Fruit fly (Drosophila melanogaster) whole organism, embryonic: ENCODE measurements around the gene CG15570.

Source experiments
- Bteb2 ChIP-seq: fragments of 200-800 bp; sonication (Bioruptor generic); optimal IDR thresholded peaks from 2 replicates; lab custom pipeline; 2016; ENCODE audit warnings: missing biosample characterization, missing genetic modification characterization
- C15 ChIP-seq: fragments of 200-800 bp; sonication (Bioruptor generic); IDR thresholded peaks from 3 replicates; pipeline ENCODE4 v1.3.6; 2022; ENCODE audit warnings: missing biosample characterization, missing genetic modification characterization
- CG10565 ChIP-seq: fragments of 200-800 bp; sonication (Bioruptor generic); optimal IDR thresholded peaks from 3 replicates; lab custom pipeline; 2016; ENCODE audit warnings: missing biosample characterization, mild to moderate bottlenecking, missing genetic modification characterization
- CG12219 ChIP-seq: fragments of 200-800 bp; sonication (Bioruptor generic); optimal IDR thresholded peaks from 3 replicates; lab custom pipeline; 2018; ENCODE audit warnings: missing biosample characterization, mild to moderate bottlenecking, missing genetic modification characterization
- CG13424 ChIP-seq: fragments of 200-800 bp; sonication (Bioruptor generic); optimal IDR thresholded peaks from 2 replicates; lab custom pipeline; 2019; ENCODE audit warnings: missing biosample characterization, mild to moderate bottlenecking, missing genetic modification characterization, moderate library complexity
- CG1529 ChIP-seq: fragments of 200-800 bp; sonication (Bioruptor generic); optimal IDR thresholded peaks from 3 replicates; lab custom pipeline; 2018; ENCODE audit warnings: missing biosample characterization, missing genetic modification characterization
- CG17361 ChIP-seq: fragments of 200-800 bp; sonication (Bioruptor generic); IDR thresholded peaks from 3 replicates; pipeline ENCODE4 v1.3.6; 2022; ENCODE audit warnings: missing biosample characterization, missing genetic modification characterization
- CG17612 ChIP-seq: fragments of 200-800 bp; sonication (Bioruptor generic); IDR thresholded peaks from 2 replicates; pipeline ENCODE4 v1.3.6; 2022; ENCODE audit warnings: missing biosample characterization, missing genetic modification characterization
- CG17912 ChIP-seq: fragments of 200-800 bp; sonication (Bioruptor generic); optimal IDR thresholded peaks from 2 replicates; lab custom pipeline; 2018; ENCODE audit warnings: missing biosample characterization, mild to moderate bottlenecking, missing genetic modification characterization
- CG1792 ChIP-seq: fragments of 200-800 bp; sonication (Bioruptor generic); optimal IDR thresholded peaks from 2 replicates; lab custom pipeline; 2016; ENCODE audit warnings: missing biosample characterization, missing genetic modification characterization
- CG18764 ChIP-seq: fragments of 200-800 bp; sonication (Bioruptor generic); optimal IDR thresholded peaks from 3 replicates; lab custom pipeline; 2016; ENCODE audit warnings: missing biosample characterization, missing genetic modification characterization
- CG2120 ChIP-seq: fragments of 200-800 bp; sonication (Bioruptor generic); optimal IDR thresholded peaks from 3 replicates; lab custom pipeline; 2016; ENCODE audit warnings: missing biosample characterization, missing genetic modification characterization
- CG3281 ChIP-seq: fragments of 200-800 bp; sonication (Bioruptor generic); optimal IDR thresholded peaks from 3 replicates; lab custom pipeline; 2017; ENCODE audit warnings: missing biosample characterization, mild to moderate bottlenecking, missing genetic modification characterization
- CG3995 ChIP-seq: fragments of 200-800 bp; sonication (Bioruptor generic); optimal IDR thresholded peaks from 3 replicates; lab custom pipeline; 2016; ENCODE audit warnings: missing biosample characterization, missing genetic modification characterization
- CG42726 ChIP-seq: fragments of 200-800 bp; sonication (Bioruptor generic); IDR thresholded peaks from 2 replicates; pipeline ENCODE4 v1.3.6; 2022; ENCODE audit warnings: missing biosample characterization, missing genetic modification characterization; ENCODE audit not compliant: partially characterized antibody
- CG4820 ChIP-seq: fragments of 200-800 bp; sonication (Bioruptor generic); optimal IDR thresholded peaks from 3 replicates; lab custom pipeline; 2016; ENCODE audit warnings: missing biosample characterization, missing genetic modification characterization
- CG5245 ChIP-seq: fragments of 200-800 bp; sonication (Bioruptor generic); optimal IDR thresholded peaks from 3 replicates; lab custom pipeline; 2016; ENCODE audit warnings: missing biosample characterization, missing genetic modification characterization
- CG8944 ChIP-seq: fragments of 200-800 bp; sonication (Bioruptor generic); optimal IDR thresholded peaks from 3 replicates; lab custom pipeline; 2016; ENCODE audit warnings: missing biosample characterization, missing genetic modification characterization
- Chrac-16 ChIP-seq: fragments of 200-800 bp; sonication (Bioruptor generic); optimal IDR thresholded peaks from 3 replicates; lab custom pipeline; 2016; ENCODE audit warnings: missing biosample characterization, missing genetic modification characterization
- CkIIα-i1 ChIP-seq: fragments of 200-800 bp; sonication (Bioruptor generic); IDR thresholded peaks from 2 replicates; pipeline ENCODE4 v1.3.6; 2022; ENCODE audit warnings: missing biosample characterization, missing genetic modification characterization
- D19B ChIP-seq: fragments of 200-800 bp; sonication (Bioruptor generic); optimal IDR thresholded peaks from 2 replicates; lab custom pipeline; 2017; ENCODE audit warnings: missing biosample characterization, mild to moderate bottlenecking, missing genetic modification characterization
- Fer2 ChIP-seq: fragments of 200-800 bp; sonication (Bioruptor generic); optimal IDR thresholded peaks from 2 replicates; lab custom pipeline; 2018; ENCODE audit warnings: missing biosample characterization, mild to moderate bottlenecking, missing genetic modification characterization, moderate library complexity
- GATAe ChIP-seq: fragments of 200-800 bp; sonication (Bioruptor generic); conservative IDR thresholded peaks from 2 replicates; pipeline ENCODE4 v1.3.6; 2022; ENCODE audit warnings: missing biosample characterization, missing genetic modification characterization
- HLH4C ChIP-seq: fragments of 200-800 bp; sonication (Bioruptor generic); IDR thresholded peaks from 3 replicates; pipeline ENCODE4 v1.3.6; 2022; ENCODE audit warnings: missing biosample characterization, missing genetic modification characterization; ENCODE audit not compliant: partially characterized antibody
- NK7.1 ChIP-seq: fragments of 200-800 bp; sonication (Bioruptor generic); optimal IDR thresholded peaks from 3 replicates; lab custom pipeline; 2016; ENCODE audit warnings: missing biosample characterization, missing genetic modification characterization
- Nf-YB ChIP-seq: fragments of 200-800 bp; sonication (Bioruptor generic); optimal IDR thresholded peaks from 3 replicates; lab custom pipeline; 2019; ENCODE audit warnings: missing biosample characterization, mild to moderate bottlenecking, missing genetic modification characterization, moderate library complexity
- Side ChIP-seq: fragments of 200-800 bp; sonication (Bioruptor generic); optimal IDR thresholded peaks from 2 replicates; lab custom pipeline; 2016; ENCODE audit warnings: missing biosample characterization, missing genetic modification characterization
- Six4 ChIP-seq: fragments of 200-800 bp; sonication (Bioruptor generic); optimal IDR thresholded peaks from 2 replicates; lab custom pipeline; 2016; ENCODE audit warnings: missing biosample characterization, missing genetic modification characterization
- Taf1 ChIP-seq: fragments of 200-800 bp; sonication (Bioruptor generic); IDR thresholded peaks from 2 replicates; pipeline ENCODE4 v1.3.6; 2022; ENCODE audit warnings: missing biosample characterization, missing genetic modification characterization
- Usf ChIP-seq: fragments of 200-800 bp; sonication (Bioruptor generic); optimal IDR thresholded peaks from 2 replicates; lab custom pipeline; 2017; ENCODE audit warnings: missing genotype, missing biosample characterization, missing genetic modification characterization
- amos ChIP-seq: fragments of 200-800 bp; sonication (Bioruptor generic); IDR thresholded peaks from 2 replicates; pipeline ENCODE4 v1.3.6; 2022; ENCODE audit warnings: missing biosample characterization, missing genetic modification characterization; ENCODE audit not compliant: partially characterized antibody
- ap ChIP-seq: fragments of 200-800 bp; sonication (Bioruptor generic); IDR thresholded peaks from 2 replicates; pipeline ENCODE4 v1.3.6; 2022; ENCODE audit warnings: missing biosample characterization, missing genetic modification characterization
- bab2 ChIP-seq: fragments of 200-800 bp; sonication (Bioruptor generic); optimal IDR thresholded peaks from 2 replicates; lab custom pipeline; 2016; ENCODE audit warnings: missing biosample characterization, missing genetic modification characterization
- btn ChIP-seq: fragments of 200-800 bp; sonication (Bioruptor generic); optimal IDR thresholded peaks from 2 replicates; lab custom pipeline; 2016; ENCODE audit warnings: missing biosample characterization, missing genetic modification characterization
- cas ChIP-seq: fragments of 200-800 bp; sonication (Bioruptor generic); IDR thresholded peaks from 2 replicates; pipeline ENCODE4 v1.3.6; 2022; ENCODE audit warnings: missing biosample characterization, missing genetic modification characterization
- corto ChIP-seq: fragments of 200-800 bp; sonication (Bioruptor generic); optimal IDR thresholded peaks from 2 replicates; lab custom pipeline; 2016; ENCODE audit warnings: missing biosample characterization, mild to moderate bottlenecking, missing genetic modification characterization, moderate library complexity
- dm ChIP-seq: fragments of 200-800 bp; sonication (Bioruptor generic); optimal IDR thresholded peaks from 3 replicates; lab custom pipeline; 2016; ENCODE audit warnings: missing biosample characterization, missing genetic modification characterization
- dysf ChIP-seq: fragments of 200-800 bp; sonication (Bioruptor generic); IDR thresholded peaks from 3 replicates; pipeline ENCODE4 v1.3.6; 2022; ENCODE audit warnings: missing biosample characterization, missing genetic modification characterization
- eve ChIP-seq, 2 experiments: fragments of >200 bp; optimal IDR thresholded peaks; 2 replicates each; lab custom pipeline; 2017; ENCODE audit warnings: missing biosample characterization in 2 of 2, missing genetic modification characterization in 2 of 2
- fd64A ChIP-seq: fragments of 200-800 bp; sonication (Bioruptor generic); optimal IDR thresholded peaks from 3 replicates; lab custom pipeline; 2018; ENCODE audit warnings: missing biosample characterization, mild to moderate bottlenecking, missing genetic modification characterization
- gfzf ChIP-seq: fragments of 200-800 bp; sonication (Bioruptor generic); optimal IDR thresholded peaks from 2 replicates; lab custom pipeline; 2016; ENCODE audit warnings: missing biosample characterization, mild to moderate bottlenecking, missing genetic modification characterization, moderate library complexity
- gro ChIP-seq: fragments of 200-800 bp; sonication (Bioruptor generic); optimal IDR thresholded peaks from 2 replicates; lab custom pipeline; 2016; ENCODE audit warnings: missing biosample characterization, missing genetic modification characterization
- ham ChIP-seq: fragments of 200-800 bp; sonication (Bioruptor generic); IDR thresholded peaks from 2 replicates; pipeline ENCODE4 v1.3.6; 2022; ENCODE audit warnings: missing biosample characterization, missing genetic modification characterization
- lov ChIP-seq, 2 experiments: fragments of 200-800 bp in 1 of 2; fragments of >200 bp in 1 of 2; sonication (Bioruptor generic) in 1 of 2; IDR thresholded peaks in 1 of 2; optimal IDR thresholded peaks in 1 of 2; 2 replicates in 1 of 2; 3 replicates in 1 of 2; pipeline versions ENCODE4 v1.3.6 to Lab custom; 2017 to 2022; ENCODE audit warnings: missing biosample characterization in 1 of 2, missing genetic modification characterization in 1 of 2
- pho ChIP-seq: fragments of 200-800 bp; sonication (Bioruptor generic); optimal IDR thresholded peaks from 2 replicates; lab custom pipeline; 2016; ENCODE audit warnings: missing biosample characterization, missing genetic modification characterization
- pum ChIP-seq: fragments of 200-800 bp; sonication (Bioruptor generic); optimal IDR thresholded peaks from 2 replicates; lab custom pipeline; 2016; ENCODE audit warnings: missing biosample characterization, missing genetic modification characterization
- pzg ChIP-seq: fragments of 200-800 bp; sonication (Bioruptor generic); optimal IDR thresholded peaks from 3 replicates; lab custom pipeline; 2018; ENCODE audit warnings: missing biosample characterization, mild to moderate bottlenecking, missing genetic modification characterization, moderate library complexity
- sens ChIP-seq: fragments of 200-800 bp; sonication (Bioruptor generic); peaks from one replicate; lab custom pipeline; 2016; ENCODE audit warnings: missing biosample characterization, missing genetic modification characterization
- seq ChIP-seq: fragments of 200-800 bp; sonication (Bioruptor generic); IDR thresholded peaks from 2 replicates; pipeline ENCODE4 v1.3.6; 2022; ENCODE audit warnings: missing biosample characterization, missing genetic modification characterization
- stc ChIP-seq: fragments of 200-800 bp; sonication (Bioruptor generic); IDR thresholded peaks from 2 replicates; pipeline ENCODE4 v1.3.6; 2022; ENCODE audit warnings: missing biosample characterization, missing genetic modification characterization
- toy ChIP-seq: fragments of 200-800 bp; sonication (Bioruptor generic); IDR thresholded peaks from 2 replicates; pipeline ENCODE4 v1.3.6; 2022; ENCODE audit warnings: missing biosample characterization, missing genetic modification characterization

The CG15570 gene

DNA sequence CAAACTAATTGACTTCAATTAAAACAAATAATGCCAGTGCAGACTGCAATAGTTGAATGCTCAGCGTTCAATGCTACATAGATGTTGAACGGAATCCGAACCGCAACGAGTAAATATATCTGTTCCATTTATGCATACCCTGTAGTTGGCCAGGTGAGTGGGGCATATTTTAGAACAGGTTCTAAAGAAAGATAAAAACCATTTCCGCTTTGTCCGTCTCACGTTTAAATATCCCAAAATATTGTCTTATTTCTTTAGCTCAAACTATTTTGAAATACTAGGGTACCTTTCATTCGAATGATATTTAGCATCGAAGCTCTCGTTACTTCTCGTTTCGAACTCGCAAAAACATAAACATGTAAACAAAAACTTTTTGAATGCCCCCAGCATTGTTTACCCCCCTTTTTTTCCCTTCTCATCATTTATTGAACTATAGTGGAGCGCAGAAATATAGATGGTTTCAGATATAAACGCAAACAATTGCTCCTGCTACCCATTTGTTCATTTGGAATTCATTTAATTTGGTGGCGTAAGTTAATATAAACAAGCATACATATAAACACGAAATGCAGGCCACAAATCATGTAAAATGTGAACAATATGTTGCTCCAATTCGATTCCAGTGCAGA is 45.7 kb upstream of the CG15570 start (continued):
- TF ChIP-seq CG10565 (GFP tag; lab: Kevin White, UChicago) (no peak), CG2120 (GFP tag; lab: Kevin White, UChicago) (peak; percentile 27), CG5245 (no peak), ham (GFP tag; lab: Robert Waterston, UW) (no peak), Side (GFP tag; lab: Kevin White, UChicago) (no peak), CG42726 (no peak), GATAe (GFP tag; lab: Robert Waterston, UW) (no peak), CG8944 (GFP tag; lab: Kevin White, UChicago) (no peak), CG13424 (tag; lab: Kevin White, UChicago) (peak; percentile 6), CkIIα-i1 (no peak), Usf (GFP tag; lab: Kevin White, UChicago) (no peak), Chrac-16 (GFP tag; lab: Kevin White, UChicago) (no peak), CG3995 (GFP tag; lab: Kevin White, UChicago) (no peak), Six4 (no peak), C15 (GFP tag; lab: Robert Waterston, UW) (no peak), Taf1 (GFP tag; lab: Robert Waterston, UW) (no peak), fd64A (GFP tag; lab: Kevin White, UChicago) (no peak), HLH4C (GFP tag; lab: Robert Waterston, UW) (no peak), Bteb2 (GFP tag; lab: Kevin White, UChicago) (no peak), Fer2 (tag; lab: Kevin White, UChicago) (no peak), CG18764 (GFP tag; lab: Kevin White, UChicago) (no peak), CG17912 (no peak), CG3281 (GFP tag; lab: Kevin White, UChicago) (no peak), corto (no peak), dysf (GFP tag; lab: Robert Waterston, UW) (peak; percentile 58; the same call in 2 of the 3 replicates), cas (GFP tag; lab: Robert Waterston, UW) (no peak), CG4820 (no peak), CG17361 (GFP tag; lab: Robert Waterston, UW) (no peak), CG12219 (no peak), sens (GFP tag; lab: Kevin White, UChicago) (peak; percentile 88), pzg (GFP tag; lab: Kevin White, UChicago) (no peak), D19B (GFP tag; lab: Kevin White, UChicago) (peak; percentile 60), gfzf (GFP tag; lab: Kevin White, UChicago) (no peak), pho (no peak), seq (0 out of 2 replicates have a peak, but pooled peaks have one; percentile 24), btn (GFP tag; lab: Kevin White, UChicago) (no peak), Nf-YB (no peak), stc (GFP tag; lab: Robert Waterston, UW) (no peak), toy (GFP tag; lab: Robert Waterston, UW) (no peak), CG1529 (no peak), pum (GFP tag; lab: Kevin White, UChicago) (no peak), gro (no peak), amos (GFP tag; lab: Robert Waterston, UW) (no peak), lov (optimal IDR thresholded peaks at IDR 0.05; lab: Kevin White, UChicago) (no peak), lov (GFP tag; IDR thresholded peaks at IDR 0.05; lab: Robert Waterston, UW) (no peak), NK7.1 (GFP tag; lab: Kevin White, UChicago) (no peak), eve (GFP tag; optimal IDR thresholded peaks at IDR 0.05; lab: Kevin White, UChicago) (no peak), CG17612 (no peak), bab2 (GFP tag; lab: Kevin White, UChicago) (no peak), ap (0 out of 2 replicates have a peak, but pooled peaks have one; percentile 37), dm (no peak), CG1792 (GFP tag; lab: Kevin White, UChicago) (no peak)
